Worm (Caenorhabditis elegans): ENCODE measurements around the gene T27C5.12.
"Not testable (repeated sequence)": the region's sequence is repeated elsewhere in the genome, so short reads cannot be mapped to it uniquely, and the experiment has no call there.

The T27C5.12 gene

ce11 chrV:17414951-17415350 is at the start of gene T27C5.12:
T27C5.12 (plus strand) TSS chrV:17415251.
- no peak for TF ChIP-seq him-1 (tag; optimal IDR thresholded peaks at IDR 0.05)
- TF ChIP-seq dao-5 (tag; optimal IDR thresholded peaks at IDR 0.05): no peak
- TF ChIP-seq W03F9.2 (tag; optimal IDR thresholded peaks at IDR 0.05): no peak

- no peak for TF ChIP-seq dao-5 (tag; optimal IDR thresholded peaks at IDR 0.05)
- no peak for TF ChIP-seq him-1 (tag; optimal IDR thresholded peaks at IDR 0.05)
- TF ChIP-seq W03F9.2 (tag; optimal IDR thresholded peaks at IDR 0.05): no peak
These were observed 38.4 kb upstream of the T27C5.12 start, which contains the start of gene Y20C6A.1 for ce11 chrV:17376639-17377038. Y20C6A.1 (minus strand) TSS chrV:17376745.

- TF ChIP-seq dao-5 (tag; optimal IDR thresholded peaks at IDR 0.05): no peak
- no peak for TF ChIP-seq W03F9.2 (tag; optimal IDR thresholded peaks at IDR 0.05)
- TF ChIP-seq him-1 (tag; optimal IDR thresholded peaks at IDR 0.05): no peak
These were observed 37.9 kb upstream of the T27C5.12 start, which contains the start of gene fbxb-7 for ce11 chrV:17377140-17377539. fbxb-7 (plus strand) TSS chrV:17377406.

- TF ChIP-seq him-1 (tag; optimal IDR thresholded peaks at IDR 0.05): no peak
- TF ChIP-seq dao-5 (tag; optimal IDR thresholded peaks at IDR 0.05): no peak
- TF ChIP-seq W03F9.2 (tag; optimal IDR thresholded peaks at IDR 0.05): no peak
These were observed 35.1 kb upstream of the T27C5.12 start, which contains the start of gene Y20C6A.4 for ce11 chrV:17379932-17380331. Y20C6A.4 (plus strand) TSS chrV:17380232.

- TF ChIP-seq dao-5 (tag; optimal IDR thresholded peaks at IDR 0.05) (no peak), W03F9.2 (tag; optimal IDR thresholded peaks at IDR 0.05) (no peak), him-1 (tag; optimal IDR thresholded peaks at IDR 0.05) (no peak)
These were observed 19.7 kb upstream of the T27C5.12 start, which contains the start of gene srh-120 for ce11 chrV:17395374-17395773. srh-120 (plus strand) TSS chrV:17395674.

ce11 chrV:17409955-17410354 is 5.1 kb upstream of the T27C5.12 start, which contains the start of gene srh-132:
srh-132 (plus strand) TSS chrV:17410255.
- TF ChIP-seq dao-5, W03F9.2, him-1 (tag; optimal IDR thresholded peaks at IDR 0.05): not testable (repeated sequence)

- TF ChIP-seq W03F9.2 (tag; optimal IDR thresholded peaks at IDR 0.05) (no peak), him-1 (tag; optimal IDR thresholded peaks at IDR 0.05) (no peak), dao-5 (tag; optimal IDR thresholded peaks at IDR 0.05) (no peak)
These were observed 1.8 kb downstream of the T27C5.12 start, which contains the start of gene clc-21 for ce11 chrV:17416833-17417232. clc-21 (plus strand) TSS chrV:17417133.

ce11 chrV:17429262-17429661 is 14.2 kb downstream of the T27C5.12 start:
- TF ChIP-seq him-1 (tag; optimal IDR thresholded peaks at IDR 0.05): no peak
- no peak for TF ChIP-seq W03F9.2 (tag; optimal IDR thresholded peaks at IDR 0.05)
- TF ChIP-seq dao-5 (tag; optimal IDR thresholded peaks at IDR 0.05): no peak

- TF ChIP-seq him-1 (tag; optimal IDR thresholded peaks at IDR 0.05) (no peak), W03F9.2 (tag; optimal IDR thresholded peaks at IDR 0.05) (no peak), dao-5 (tag; optimal IDR thresholded peaks at IDR 0.05) (no peak)
These were observed 15.0 kb downstream of the T27C5.12 start, which contains the start of gene T27C5.10 for ce11 chrV:17430066-17430465. T27C5.10 (minus strand) TSS chrV:17430166.

ce11 chrV:17430903-17431302 is 15.9 kb downstream of the T27C5.12 start, which contains the start of gene srbc-27:
srbc-27 (plus strand) TSS chrV:17431203.
- TF ChIP-seq dao-5 (tag; optimal IDR thresholded peaks at IDR 0.05) (no peak), him-1 (tag; optimal IDR thresholded peaks at IDR 0.05) (no peak), W03F9.2 (tag; optimal IDR thresholded peaks at IDR 0.05) (no peak)

ce11 chrV:17436492-17436891 is 21.4 kb downstream of the T27C5.12 start, which contains the start of gene F20E11.18:
F20E11.18 (minus strand) TSS chrV:17436592.
- TF ChIP-seq dao-5 (tag; optimal IDR thresholded peaks at IDR 0.05): no peak
- TF ChIP-seq W03F9.2 (tag; optimal IDR thresholded peaks at IDR 0.05): no peak
- TF ChIP-seq him-1 (tag; optimal IDR thresholded peaks at IDR 0.05): no peak

ce11 chrV:17438317-17438716 is 23.3 kb downstream of the T27C5.12 start, which contains the start of gene srsx-2:
srsx-2 (minus strand) TSS chrV:17438417.
- TF ChIP-seq him-1 (tag; optimal IDR thresholded peaks at IDR 0.05) (no peak), dao-5 (tag; optimal IDR thresholded peaks at IDR 0.05) (no peak), W03F9.2 (tag; optimal IDR thresholded peaks at IDR 0.05) (no peak)

- TF ChIP-seq dao-5 (tag; optimal IDR thresholded peaks at IDR 0.05): no peak
- TF ChIP-seq him-1 (tag; optimal IDR thresholded peaks at IDR 0.05): no peak
- no peak for TF ChIP-seq W03F9.2 (tag; optimal IDR thresholded peaks at IDR 0.05)
These were observed 24.4 kb downstream of the T27C5.12 start, which contains the start of gene srh-154 for ce11 chrV:17439406-17439805. srh-154 (plus strand) TSS chrV:17439706.

ce11 chrV:17449836-17450235 is 34.8 kb downstream of the T27C5.12 start:
- no peak for TF ChIP-seq W03F9.2 (tag; optimal IDR thresholded peaks at IDR 0.05)
- no peak for TF ChIP-seq him-1 (tag; optimal IDR thresholded peaks at IDR 0.05)
- TF ChIP-seq dao-5 (tag; optimal IDR thresholded peaks at IDR 0.05): no peak

- not testable (repeated sequence) for TF ChIP-seq him-1, dao-5, W03F9.2 (tag; optimal IDR thresholded peaks at IDR 0.05)
These were observed 41.1 kb downstream of the T27C5.12 start, which contains the start of gene srh-203 for ce11 chrV:17456197-17456596. srh-203 (minus strand) TSS chrV:17456297.

Measured in whole organism, L4/young adult.